Fruit fly (Drosophila melanogaster): Measurements from ENCODE around the gene CG14020.

- no peak for TF ChIP-seq Ets98B (GFP tag; IDR thresholded peaks at IDR 0.05)
- no peak for TF ChIP-seq D1 (tag; optimal IDR thresholded peaks at IDR 0.05)
- no peak for TF ChIP-seq EcR (GFP tag; optimal IDR thresholded peaks at IDR 0.05)
- no peak for TF ChIP-seq CG10348 (GFP tag; IDR thresholded peaks at IDR 0.05)
These were observed 36.2 kb downstream of the CG14020 start, which contains the start of the genes CG14013 and CG14017 for dm6 chr2L:5553750-5554149.
